Fruit fly (Drosophila melanogaster) whole organism, embryonic: ENCODE results near the gene fz3.

Source experiments
- Asciz ChIP-seq: fragments of 200-800 bp; sonication (Bioruptor generic); optimal IDR thresholded peaks from 2 replicates; lab custom pipeline; 2017; ENCODE audit warnings: missing biosample characterization, mild to moderate bottlenecking, missing genetic modification characterization, missing genetic modification reagents
- CG10209 ChIP-seq: fragments of 200-800 bp; sonication (Bioruptor generic); optimal IDR thresholded peaks from 3 replicates; lab custom pipeline; 2017; ENCODE audit warnings: missing biosample characterization, mild to moderate bottlenecking, missing genetic modification characterization, missing genetic modification reagents
- CG10979 ChIP-seq: fragments of 200-800 bp; sonication (Bioruptor generic); optimal IDR thresholded peaks from 2 replicates; lab custom pipeline; 2018; ENCODE audit warnings: missing biosample characterization, mild to moderate bottlenecking, missing genetic modification characterization, moderate library complexity
- CG12071 ChIP-seq: fragments of 200-800 bp; sonication (Bioruptor generic); optimal IDR thresholded peaks from 3 replicates; lab custom pipeline; 2018; ENCODE audit warnings: missing biosample characterization, mild to moderate bottlenecking, missing genetic modification characterization
- CG12744 ChIP-seq: fragments of 200-800 bp; sonication (Bioruptor generic); optimal IDR thresholded peaks from 2 replicates; lab custom pipeline; 2016; ENCODE audit warnings: missing biosample characterization, missing genetic modification characterization
- CG12769 ChIP-seq: fragments of 200-800 bp; sonication (Bioruptor generic); optimal IDR thresholded peaks from 2 replicates; lab custom pipeline; 2019; ENCODE audit warnings: missing biosample characterization, mild to moderate bottlenecking, missing genetic modification characterization, moderate library complexity
- CG14050 ChIP-seq: fragments of 200-800 bp; sonication (Bioruptor generic); IDR thresholded peaks from 3 replicates; pipeline ENCODE4 v1.3.6; 2022; ENCODE audit warnings: missing biosample characterization, missing genetic modification characterization
- CG14667 ChIP-seq: fragments of 200-800 bp; sonication (Bioruptor generic); IDR thresholded peaks from 2 replicates; pipeline ENCODE4 v1.3.6; 2022; ENCODE audit warnings: missing biosample characterization, missing genetic modification characterization
- CG1529 ChIP-seq: fragments of 200-800 bp; sonication (Bioruptor generic); optimal IDR thresholded peaks from 3 replicates; lab custom pipeline; 2018; ENCODE audit warnings: missing biosample characterization, missing genetic modification characterization
- CG15479 ChIP-seq: fragments of 200-800 bp; sonication (Bioruptor generic); optimal IDR thresholded peaks from 3 replicates; lab custom pipeline; 2019; ENCODE audit warnings: missing biosample characterization, mild to moderate bottlenecking, missing genetic modification characterization, moderate library complexity
- CG1603 ChIP-seq: fragments of 200-800 bp; sonication (Bioruptor generic); optimal IDR thresholded peaks from 2 replicates; lab custom pipeline; 2019; ENCODE audit warnings: missing biosample characterization, mild to moderate bottlenecking, missing genetic modification characterization, moderate library complexity
- CG17359 ChIP-seq: fragments of 200-800 bp; sonication (Bioruptor generic); optimal IDR thresholded peaks from 3 replicates; lab custom pipeline; 2018; ENCODE audit warnings: missing biosample characterization, mild to moderate bottlenecking, missing genetic modification characterization, moderate library complexity
- CG17361 ChIP-seq: fragments of 200-800 bp; sonication (Bioruptor generic); IDR thresholded peaks from 3 replicates; pipeline ENCODE4 v1.3.6; 2022; ENCODE audit warnings: missing biosample characterization, missing genetic modification characterization
- CG17568 ChIP-seq: fragments of 200-800 bp; sonication (Bioruptor generic); optimal IDR thresholded peaks from 2 replicates; lab custom pipeline; 2018; ENCODE audit warnings: missing biosample characterization, mild to moderate bottlenecking, missing genetic modification characterization, moderate library complexity
- CG18599 ChIP-seq: fragments of 200-800 bp; sonication (Bioruptor generic); optimal IDR thresholded peaks from 3 replicates; lab custom pipeline; 2017; ENCODE audit warnings: missing biosample characterization, missing genetic modification characterization, mild to moderate bottlenecking, moderate library complexity, missing genetic modification reagents
- CG2678 ChIP-seq: fragments of 200-800 bp; sonication (Bioruptor generic); optimal IDR thresholded peaks from 3 replicates; lab custom pipeline; 2019; ENCODE audit warnings: missing biosample characterization, mild to moderate bottlenecking, missing genetic modification characterization, moderate library complexity
- CG3407 ChIP-seq: fragments of 200-800 bp; sonication (Bioruptor generic); optimal IDR thresholded peaks from 2 replicates; lab custom pipeline; 2018; ENCODE audit warnings: missing biosample characterization, mild to moderate bottlenecking, missing genetic modification characterization
- CG4707 ChIP-seq: fragments of 200-800 bp; sonication (Bioruptor generic); optimal IDR thresholded peaks from 2 replicates; lab custom pipeline; 2018; ENCODE audit warnings: missing biosample characterization, mild to moderate bottlenecking, missing genetic modification characterization, moderate library complexity
- CG7987 ChIP-seq: fragments of 200-800 bp; sonication (Bioruptor generic); optimal IDR thresholded peaks from 2 replicates; lab custom pipeline; 2018; ENCODE audit warnings: missing biosample characterization, mild to moderate bottlenecking, missing genetic modification characterization, moderate library complexity
- CG8765 ChIP-seq: fragments of 200-800 bp; sonication (Bioruptor generic); IDR thresholded peaks from 2 replicates; pipeline ENCODE4 v1.3.6; 2022; ENCODE audit warnings: missing biosample characterization, missing genetic modification characterization
- Dip2 ChIP-seq: fragments of 200-800 bp; sonication (Bioruptor generic); IDR thresholded peaks from 2 replicates; pipeline ENCODE4 v1.3.6; 2022; ENCODE audit warnings: missing biosample characterization, missing genetic modification characterization
- Ets97D ChIP-seq: fragments of 200-800 bp; sonication (Bioruptor generic); optimal IDR thresholded peaks from 3 replicates; lab custom pipeline; 2016; ENCODE audit warnings: missing biosample characterization, missing genetic modification characterization
- H15 ChIP-seq: fragments of 200-800 bp; sonication (Bioruptor generic); IDR thresholded peaks from 3 replicates; pipeline ENCODE4 v1.3.6; 2022; ENCODE audit warnings: missing biosample characterization, missing genetic modification characterization
- HLH3B ChIP-seq: fragments of 200-800 bp; sonication (Bioruptor generic); IDR thresholded peaks from 2 replicates; pipeline ENCODE4 v1.3.6; 2022; ENCODE audit warnings: missing biosample characterization, missing genetic modification characterization
- Jarid2 ChIP-seq: fragments of 200-800 bp; sonication (Bioruptor generic); optimal IDR thresholded peaks from 3 replicates; lab custom pipeline; 2017; ENCODE audit warnings: mild to moderate bottlenecking, missing biosample characterization, missing genetic modification reagents, missing genetic modification characterization
- Lhr ChIP-seq: fragments of 200-800 bp; sonication (Bioruptor generic); optimal IDR thresholded peaks from 3 replicates; lab custom pipeline; 2017; ENCODE audit warnings: mild to moderate bottlenecking, missing biosample characterization, missing genetic modification reagents, missing genetic modification characterization
- MTF-1 ChIP-seq: fragments of 200-800 bp; sonication (Bioruptor generic); optimal IDR thresholded peaks from 2 replicates; lab custom pipeline; 2018; ENCODE audit warnings: missing biosample characterization, mild to moderate bottlenecking, missing genetic modification characterization, borderline replicate concordance
- NFAT ChIP-seq: fragments of 200-800 bp; sonication (Bioruptor generic); IDR thresholded peaks from 2 replicates; pipeline ENCODE4 v1.3.6; 2022; ENCODE audit warnings: missing biosample characterization, missing genetic modification characterization
- Scr ChIP-seq: fragments of 200-800 bp; sonication (Bioruptor generic); IDR thresholded peaks from 2 replicates; pipeline ENCODE4 v1.3.6; 2022; ENCODE audit warnings: missing biosample characterization, missing genetic modification characterization; ENCODE audit not compliant: partially characterized antibody
- Six4 ChIP-seq: fragments of 200-800 bp; sonication (Bioruptor generic); optimal IDR thresholded peaks from 2 replicates; lab custom pipeline; 2016; ENCODE audit warnings: missing biosample characterization, missing genetic modification characterization
- abd-A ChIP-seq: fragments of 200-800 bp; sonication (Bioruptor generic); optimal IDR thresholded peaks from 3 replicates; lab custom pipeline; 2019; ENCODE audit warnings: missing biosample characterization, mild to moderate bottlenecking, missing genetic modification characterization, moderate library complexity
- ap ChIP-seq: fragments of 200-800 bp; sonication (Bioruptor generic); IDR thresholded peaks from 2 replicates; pipeline ENCODE4 v1.3.6; 2022; ENCODE audit warnings: missing biosample characterization, missing genetic modification characterization
- cas ChIP-seq: fragments of 200-800 bp; sonication (Bioruptor generic); IDR thresholded peaks from 2 replicates; pipeline ENCODE4 v1.3.6; 2022; ENCODE audit warnings: missing biosample characterization, missing genetic modification characterization
- crol ChIP-seq: fragments of 200-800 bp; sonication (Bioruptor generic); IDR thresholded peaks from 2 replicates; pipeline ENCODE4 v1.3.6; 2022; ENCODE audit warnings: missing biosample characterization, missing genetic modification characterization
- emc ChIP-seq: fragments of 200-800 bp; sonication (Bioruptor generic); optimal IDR thresholded peaks from 2 replicates; lab custom pipeline; 2016; ENCODE audit warnings: missing biosample characterization, missing genetic modification characterization
- gcm2 ChIP-seq: fragments of 200-800 bp; sonication (Bioruptor generic); optimal IDR thresholded peaks from 2 replicates; lab custom pipeline; 2016; ENCODE audit warnings: missing biosample characterization, missing genetic modification characterization
- gsb ChIP-seq: fragments of 200-800 bp; sonication (Bioruptor generic); IDR thresholded peaks from 2 replicates; pipeline ENCODE4 v1.3.6; 2022; ENCODE audit warnings: missing biosample characterization, missing genetic modification characterization
- jing ChIP-seq: fragments of 200-800 bp; sonication (Bioruptor generic); optimal IDR thresholded peaks from 2 replicates; lab custom pipeline; 2018; ENCODE audit warnings: missing biosample characterization, mild to moderate bottlenecking, missing genetic modification characterization
- lbe ChIP-seq: fragments of 200-800 bp; sonication (Bioruptor generic); optimal IDR thresholded peaks from 2 replicates; lab custom pipeline; 2016; ENCODE audit warnings: missing biosample characterization, mild to moderate bottlenecking, missing genetic modification characterization
- maf-S ChIP-seq: fragments of 200-800 bp; sonication (Bioruptor generic); optimal IDR thresholded peaks from 2 replicates; lab custom pipeline; 2016; ENCODE audit warnings: missing biosample characterization, missing genetic modification characterization
- otp ChIP-seq: fragments of 200-800 bp; sonication (Bioruptor generic); IDR thresholded peaks from 3 replicates; pipeline ENCODE4, ENCODE4 v1.3.6; 2022; ENCODE audit warnings: missing biosample characterization, missing genetic modification characterization
- pum ChIP-seq: fragments of 200-800 bp; sonication (Bioruptor generic); optimal IDR thresholded peaks from 2 replicates; lab custom pipeline; 2016; ENCODE audit warnings: missing biosample characterization, missing genetic modification characterization
- scrt ChIP-seq: fragments of 200-800 bp; sonication (Bioruptor generic); optimal IDR thresholded peaks from 2 replicates; lab custom pipeline; 2018; ENCODE audit warnings: missing biosample characterization, mild to moderate bottlenecking, missing genetic modification characterization, moderate library complexity
- slbo ChIP-seq: fragments of 200-800 bp; sonication (Bioruptor generic); IDR thresholded peaks from 2 replicates; pipeline ENCODE4 v1.3.6; 2022; ENCODE audit warnings: missing biosample characterization, missing genetic modification characterization
- slou ChIP-seq: fragments of 200-800 bp; sonication (Bioruptor generic); optimal IDR thresholded peaks from 3 replicates; lab custom pipeline; 2016; ENCODE audit warnings: missing biosample characterization, missing genetic modification characterization
- tin ChIP-seq: fragments of 200-800 bp; sonication (Bioruptor generic); optimal IDR thresholded peaks from 3 replicates; lab custom pipeline; 2016; ENCODE audit warnings: missing biosample characterization, missing genetic modification characterization
- z ChIP-seq: fragments of 200-800 bp; sonication (Bioruptor generic); IDR thresholded peaks from 3 replicates; pipeline ENCODE4 v1.3.6; 2022; ENCODE audit warnings: missing biosample characterization, missing genetic modification characterization
- zf30C ChIP-seq: fragments of 200-800 bp; sonication (Bioruptor generic); optimal IDR thresholded peaks from 3 replicates; lab custom pipeline; 2018; ENCODE audit warnings: missing biosample characterization, mild to moderate bottlenecking, missing genetic modification characterization

Gene fz3

dm6 chrX:765039-765508, 4.7 kb upstream of the fz3 start, which contains the start of gene RpL22 (continued):
- TF ChIP-seq CG7987 (peak; percentile 95), abd-A (tag; lab: Kevin White, UChicago) (peak; percentile 85), otp (GFP tag; lab: Robert Waterston, UW) (peak; percentile 90)

- TF ChIP-seq tin (GFP tag; lab: Kevin White, UChicago) (no peak), emc (GFP tag; lab: Kevin White, UChicago) (no peak), zf30C (peak; percentile 82), Dip2 (GFP tag; lab: Robert Waterston, UW) (no peak), CG8765 (GFP tag; lab: Robert Waterston, UW) (peak; percentile 17; the same call in 1 of the 2 replicates), Jarid2 (GFP tag; lab: Kevin White, UChicago) (no peak), Scr (GFP tag; lab: Robert Waterston, UW) (no peak), CG17568 (GFP tag; lab: Kevin White, UChicago) (no peak), CG15479 (GFP tag; lab: Kevin White, UChicago) (peak; percentile 84)
Measured at dm6 chrX:766094-766493, 3.7 kb upstream of the fz3 start.

- TF ChIP-seq CG4707 (GFP tag; lab: Kevin White, UChicago): no peak
- peak; percentile 11 for TF ChIP-seq CG12071 (GFP tag; lab: Kevin White, UChicago)
- TF ChIP-seq CG3407 (GFP tag; lab: Kevin White, UChicago): peak; percentile 4
- no peak for TF ChIP-seq Lhr (GFP tag; lab: Kevin White, UChicago)
- peak; percentile 25 for TF ChIP-seq CG18599 (GFP tag; lab: Kevin White, UChicago)
- no peak for TF ChIP-seq ap
- TF ChIP-seq z (GFP tag; lab: Robert Waterston, UW): 0 out of 3 replicates have a peak, but pooled peaks have one; percentile 11
- TF ChIP-seq CG10209 (GFP tag; lab: Kevin White, UChicago): no peak
- TF ChIP-seq CG12744 (GFP tag; lab: Kevin White, UChicago): no peak
- TF ChIP-seq Asciz (GFP tag; lab: Kevin White, UChicago): peak; percentile 37
- TF ChIP-seq MTF-1 (GFP tag; lab: Kevin White, UChicago): peak; percentile 6
- TF ChIP-seq H15: no peak
- no peak for TF ChIP-seq CG14667 (GFP tag; lab: Robert Waterston, UW)
- TF ChIP-seq Ets97D (GFP tag; lab: Kevin White, UChicago): no peak
- TF ChIP-seq CG2678 (tag; lab: Kevin White, UChicago): peak; percentile 13
- peak; percentile 8 for TF ChIP-seq CG12769 (tag; lab: Kevin White, UChicago)
- no peak for TF ChIP-seq jing (GFP tag; lab: Kevin White, UChicago)
- no peak for TF ChIP-seq HLH3B (GFP tag; lab: Robert Waterston, UW)
- peak; percentile 11 for TF ChIP-seq lbe
- no peak for TF ChIP-seq pum (GFP tag; lab: Kevin White, UChicago)
- no peak for TF ChIP-seq cas (GFP tag; lab: Robert Waterston, UW)
- TF ChIP-seq scrt (GFP tag; lab: Kevin White, UChicago): peak; percentile 6
- no peak for TF ChIP-seq CG1529
- TF ChIP-seq slbo: no peak
- no peak for TF ChIP-seq CG17361 (GFP tag; lab: Robert Waterston, UW)
- peak; percentile 17 for TF ChIP-seq CG1603 (tag; lab: Kevin White, UChicago)
- TF ChIP-seq CG10979: no peak
- TF ChIP-seq CG14050: no peak
- no peak for TF ChIP-seq maf-S (GFP tag; lab: Kevin White, UChicago)
- TF ChIP-seq slou (GFP tag; lab: Kevin White, UChicago): no peak
- no peak for TF ChIP-seq NFAT (GFP tag; lab: Robert Waterston, UW)
- peak; percentile 12 for TF ChIP-seq CG17359 (tag; lab: Kevin White, UChicago)
- TF ChIP-seq CG7987: peak; percentile 11
- TF ChIP-seq Six4 (GFP tag; lab: Kevin White, UChicago): no peak
- peak; percentile 15; the same call in 1 of the 2 replicates for TF ChIP-seq crol
- no peak for TF ChIP-seq gcm2 (GFP tag; lab: Kevin White, UChicago)
- no peak for TF ChIP-seq gsb (GFP tag; lab: Robert Waterston, UW)
Measured at dm6 chrX:767928-768327, 1.8 kb upstream of the fz3 start.
